Worm (Caenorhabditis elegans) whole organism, late embryonic: Measurements from ENCODE around the gene F37A4.1.

ENCODE experiments used
- ceh-31 ChIP-seq: sonication (generic microtip); optimal IDR thresholded peaks from 2 replicates; lab custom pipeline; 2016; ENCODE audit warnings: missing genetic modification characterization, missing compliant biosample characterization
- ceh-6 ChIP-seq: fragments of 200-800 bp; sonication (Bioruptor generic); optimal IDR thresholded peaks from 2 replicates; lab custom pipeline; 2018; ENCODE audit warnings: mild to moderate bottlenecking, missing genetic modification characterization, missing compliant biosample characterization
- dmd-4 ChIP-seq: sonication (generic microtip); optimal IDR thresholded peaks from 2 replicates; lab custom pipeline; 2016; ENCODE audit warnings: borderline replicate concordance, missing genetic modification characterization, missing compliant biosample characterization
- elt-2 ChIP-seq: sonication (generic microtip); optimal IDR thresholded peaks from 2 replicates; lab custom pipeline; 2016; ENCODE audit warnings: missing genetic modification reagents, missing genetic modification characterization, missing compliant biosample characterization
- elt-4 ChIP-seq: sonication (generic microtip); optimal IDR thresholded peaks from 2 replicates; lab custom pipeline; 2016; ENCODE audit warnings: missing genetic modification characterization, missing compliant biosample characterization
- fkh-10 ChIP-seq: fragments of 150-350 bp; optimal IDR thresholded peaks from 2 replicates; lab custom pipeline; 2014; ENCODE audit warnings: missing biosample characterization, missing genetic modification reagents, missing genetic modification characterization
- hlh-15 ChIP-seq: sonication (generic microtip); optimal IDR thresholded peaks from 2 replicates; lab custom pipeline; 2016; ENCODE audit warnings: missing genetic modification characterization, missing compliant biosample characterization
- lin-11 ChIP-seq: fragments of 200-800 bp; sonication (Bioruptor generic); optimal IDR thresholded peaks from 2 replicates; lab custom pipeline; 2018; ENCODE audit warnings: mild to moderate bottlenecking, missing genetic modification characterization, missing compliant biosample characterization
- nhr-11 ChIP-seq: fragments of 150-350 bp; optimal IDR thresholded peaks from 2 replicates; lab custom pipeline; 2014; ENCODE audit warnings: missing biosample characterization, missing genetic modification characterization
- unc-42 ChIP-seq: sonication (generic microtip); optimal IDR thresholded peaks from 2 replicates; lab custom pipeline; 2016; ENCODE audit warnings: missing genotype, missing genetic modification characterization, missing compliant biosample characterization

ce11 chrIII:6677304-6677703 is 45.9 kb upstream of the F37A4.1 start:
- TF ChIP-seq ceh-31 (tag; lab: Kevin White, UChicago) = no peak
- no peak for TF ChIP-seq elt-2 (tag; lab: Kevin White, UChicago)
- TF ChIP-seq dmd-4 (tag; lab: Kevin White, UChicago) = no peak
- TF ChIP-seq fkh-10 = no peak
- TF ChIP-seq ceh-6 = no peak
- no peak for TF ChIP-seq lin-11 (tag; lab: Kevin White, UChicago)
- peak; percentile 71 for TF ChIP-seq unc-42 (tag; lab: Kevin White, UChicago)
- no peak for TF ChIP-seq nhr-11 (tag; lab: Kevin White, UChicago)
- no peak for TF ChIP-seq hlh-15
- TF ChIP-seq elt-4 = no peak
